Fruit fly (Drosophila melanogaster) whole organism, prepupa: ENCODE results near the gene fzo.

Experiments used
- CG16779 ChIP-seq: fragments of 200-800 bp; sonication (Bioruptor generic); optimal IDR thresholded peaks from 3 replicates; lab custom pipeline; 2017; ENCODE audit warnings: missing biosample characterization, mild to moderate bottlenecking, missing genetic modification characterization
- CG6808 ChIP-seq: fragments of 200-800 bp; sonication (Bioruptor generic); optimal IDR thresholded peaks from 3 replicates; lab custom pipeline; 2017; ENCODE audit warnings: missing biosample characterization, missing genetic modification characterization, mild to moderate bottlenecking, moderate library complexity, missing genetic modification reagents
- CG8319 ChIP-seq: fragments of 200-800 bp; sonication (Bioruptor generic); optimal IDR thresholded peaks from 3 replicates; lab custom pipeline; 2016; ENCODE audit warnings: missing biosample characterization, missing genetic modification characterization
- CG9139 ChIP-seq: fragments of 200-800 bp; sonication (Bioruptor generic); optimal IDR thresholded peaks from 3 replicates; lab custom pipeline; 2017; ENCODE audit warnings: missing biosample characterization, mild to moderate bottlenecking, missing genetic modification characterization
- Eip78C ChIP-seq: fragments of 200-800 bp; sonication (Bioruptor generic); peaks from one replicate; lab custom pipeline; 2016; ENCODE audit warnings: missing biosample characterization, missing genetic modification characterization
- Hr39 ChIP-seq: fragments of 200-800 bp; sonication (Bioruptor generic); optimal IDR thresholded peaks from 2 replicates; lab custom pipeline; 2016; ENCODE audit warnings: missing biosample characterization, missing genetic modification characterization
- Lpt ChIP-seq: fragments of 200-800 bp; sonication (Bioruptor generic); optimal IDR thresholded peaks from 3 replicates; lab custom pipeline; 2016; ENCODE audit warnings: missing biosample characterization, missing genetic modification characterization
- Sox102F ChIP-seq: fragments of 200-800 bp; sonication (Bioruptor generic); optimal IDR thresholded peaks from 2 replicates; lab custom pipeline; 2016; ENCODE audit warnings: missing biosample characterization, mild to moderate bottlenecking, missing genetic modification characterization
- Sox14 ChIP-seq: fragments of 200-800 bp; sonication (Bioruptor generic); optimal IDR thresholded peaks from 3 replicates; lab custom pipeline; 2016; ENCODE audit warnings: missing biosample characterization, missing genetic modification characterization
- acj6 ChIP-seq: fragments of 200-800 bp; sonication (Bioruptor generic); optimal IDR thresholded peaks from 3 replicates; lab custom pipeline; 2016; ENCODE audit warnings: missing biosample characterization, missing genetic modification characterization
- eg ChIP-seq: fragments of 200-800 bp; sonication (Bioruptor generic); IDR thresholded peaks from 3 replicates; pipeline ENCODE4 v1.3.6; 2022; ENCODE audit warnings: missing biosample characterization, missing genetic modification characterization
- fd59A ChIP-seq: fragments of 200-800 bp; sonication (Bioruptor generic); optimal IDR thresholded peaks from 2 replicates; lab custom pipeline; 2017; ENCODE audit warnings: missing biosample characterization, mild to moderate bottlenecking, missing genetic modification characterization, missing genetic modification reagents
- lz ChIP-seq: fragments of 200-800 bp; sonication (Bioruptor generic); optimal IDR thresholded peaks from 3 replicates; lab custom pipeline; 2016; ENCODE audit warnings: missing biosample characterization, missing genetic modification characterization
- spab ChIP-seq: fragments of 200-800 bp; sonication (Bioruptor generic); optimal IDR thresholded peaks from 2 replicates; lab custom pipeline; 2017; ENCODE audit warnings: missing biosample characterization, mild to moderate bottlenecking, missing genetic modification characterization, missing genetic modification reagents

dm6 chr3R:23189958-23190900 lies 13.6 kb downstream of the fzo start:
- TF ChIP-seq eg (GFP tag; lab: Robert Waterston, UW) (peak; percentile 86), acj6 (peak; percentile 89), Lpt (peak; percentile 53), CG9139 (peak; percentile 13), CG8319 (GFP tag; lab: Kevin White, UChicago) (peak; percentile 78), Sox102F (GFP tag; lab: Kevin White, UChicago) (peak; percentile 93), Sox14 (peak; percentile 91), lz (GFP tag; lab: Kevin White, UChicago) (peak; percentile 89), fd59A (GFP tag; lab: Kevin White, UChicago) (peak; percentile 67), Hr39 (peak; percentile 93), CG16779 (peak; percentile 30), Eip78C (GFP tag; lab: Kevin White, UChicago) (peak; percentile 97), spab (GFP tag; lab: Kevin White, UChicago) (peak; percentile 71), CG6808 (GFP tag; lab: Kevin White, UChicago) (peak; percentile 73)
